Fruit fly (Drosophila melanogaster) whole organism, embryonic: ENCODE results near the gene Hsp83.

Experiments
- CG10366 ChIP-seq: fragments of 200-800 bp; sonication (Bioruptor generic); IDR thresholded peaks from 2 replicates; pipeline ENCODE4 v1.3.6; 2022; ENCODE audit warnings: missing biosample characterization, missing genetic modification characterization
- CG10431 ChIP-seq: fragments of 200-800 bp; sonication (Bioruptor generic); optimal IDR thresholded peaks from 3 replicates; lab custom pipeline; 2018; ENCODE audit warnings: missing biosample characterization, mild to moderate bottlenecking, missing genetic modification characterization
- CG10654 ChIP-seq: fragments of 200-800 bp; sonication (Bioruptor generic); optimal IDR thresholded peaks from 2 replicates; lab custom pipeline; 2016; ENCODE audit warnings: missing biosample characterization, missing genetic modification characterization
- CG11398 ChIP-seq: fragments of 200-800 bp; sonication (Bioruptor generic); optimal IDR thresholded peaks from 2 replicates; lab custom pipeline; 2016; ENCODE audit warnings: missing biosample characterization, missing genetic modification characterization
- CG12236 ChIP-seq: fragments of 200-800 bp; sonication (Bioruptor generic); optimal IDR thresholded peaks from 2 replicates; lab custom pipeline; 2016; ENCODE audit warnings: missing biosample characterization, missing genetic modification characterization
- CG12744 ChIP-seq: fragments of 200-800 bp; sonication (Bioruptor generic); optimal IDR thresholded peaks from 2 replicates; lab custom pipeline; 2016; ENCODE audit warnings: missing biosample characterization, missing genetic modification characterization
- CG12769 ChIP-seq: fragments of 200-800 bp; sonication (Bioruptor generic); optimal IDR thresholded peaks from 2 replicates; lab custom pipeline; 2019; ENCODE audit warnings: missing biosample characterization, mild to moderate bottlenecking, missing genetic modification characterization, moderate library complexity
- CG13296 ChIP-seq: fragments of 200-800 bp; sonication (Bioruptor generic); optimal IDR thresholded peaks from 3 replicates; lab custom pipeline; 2018; ENCODE audit warnings: missing biosample characterization, mild to moderate bottlenecking, missing genetic modification characterization
- CG13775 ChIP-seq: fragments of 200-800 bp; sonication (Bioruptor generic); optimal IDR thresholded peaks from 3 replicates; lab custom pipeline; 2017; ENCODE audit warnings: missing biosample characterization, mild to moderate bottlenecking, missing genetic modification characterization
- CG14965 ChIP-seq: fragments of 200-800 bp; sonication (Bioruptor generic); optimal IDR thresholded peaks from 2 replicates; lab custom pipeline; 2016; ENCODE audit warnings: missing biosample characterization, missing genetic modification characterization, borderline replicate concordance
- CG1603 ChIP-seq: fragments of 200-800 bp; sonication (Bioruptor generic); optimal IDR thresholded peaks from 2 replicates; lab custom pipeline; 2019; ENCODE audit warnings: missing biosample characterization, mild to moderate bottlenecking, missing genetic modification characterization, moderate library complexity
- CG16815 ChIP-seq: fragments of 200-800 bp; sonication (Bioruptor generic); optimal IDR thresholded peaks from 3 replicates; lab custom pipeline; 2017; ENCODE audit warnings: missing biosample characterization, mild to moderate bottlenecking, missing genetic modification characterization
- CG2129 ChIP-seq: fragments of 200-800 bp; sonication (Bioruptor generic); IDR thresholded peaks from 2 replicates; pipeline ENCODE4 v1.3.6; 2022; ENCODE audit warnings: missing biosample characterization, missing genetic modification characterization; ENCODE audit not compliant: partially characterized antibody
- CG31441 ChIP-seq: fragments of 200-800 bp; sonication (Bioruptor generic); IDR thresholded peaks from 2 replicates; pipeline ENCODE4 v1.3.6; 2022; ENCODE audit warnings: missing biosample characterization, missing genetic modification characterization
- CG3838 ChIP-seq: fragments of 200-800 bp; sonication (Bioruptor generic); optimal IDR thresholded peaks from 3 replicates; lab custom pipeline; 2016; ENCODE audit warnings: missing biosample characterization, missing genetic modification characterization
- CG5953 ChIP-seq: fragments of 200-800 bp; sonication (Bioruptor generic); IDR thresholded peaks from 2 replicates; pipeline ENCODE4 v1.3.6; 2022; ENCODE audit warnings: missing biosample characterization, missing genetic modification characterization
- CG7271 ChIP-seq: fragments of 200-800 bp; sonication (Bioruptor generic); optimal IDR thresholded peaks from 2 replicates; lab custom pipeline; 2018; ENCODE audit warnings: missing biosample characterization, mild to moderate bottlenecking, missing genetic modification characterization, moderate library complexity
- CG7928 ChIP-seq: fragments of 200-800 bp; sonication (Bioruptor generic); optimal IDR thresholded peaks from 2 replicates; lab custom pipeline; 2017; ENCODE audit warnings: missing biosample characterization, mild to moderate bottlenecking, missing genetic modification characterization
- CG8944 ChIP-seq: fragments of 200-800 bp; sonication (Bioruptor generic); optimal IDR thresholded peaks from 3 replicates; lab custom pipeline; 2016; ENCODE audit warnings: missing biosample characterization, missing genetic modification characterization
- CG9609 ChIP-seq: fragments of 200-800 bp; sonication (Bioruptor generic); optimal IDR thresholded peaks from 3 replicates; lab custom pipeline; 2016; ENCODE audit warnings: missing biosample characterization, missing genetic modification characterization
- Dip3 ChIP-seq: fragments of 200-800 bp; sonication (Bioruptor generic); optimal IDR thresholded peaks from 3 replicates; lab custom pipeline; 2016; ENCODE audit warnings: missing biosample characterization, missing genetic modification characterization
- Dref ChIP-seq: fragments of 200-800 bp; sonication (Bioruptor generic); IDR thresholded peaks from 2 replicates; pipeline ENCODE4 v1.3.6; 2022; ENCODE audit warnings: missing biosample characterization, missing genetic modification characterization
- Drgx ChIP-seq: fragments of 200-800 bp; sonication (Bioruptor generic); IDR thresholded peaks from 2 replicates; pipeline ENCODE4 v1.3.6; 2022; ENCODE audit warnings: missing biosample characterization, missing genetic modification characterization
- ERR ChIP-seq: fragments of 200-800 bp; sonication (Bioruptor generic); optimal IDR thresholded peaks from 2 replicates; lab custom pipeline; 2016; ENCODE audit warnings: missing biosample characterization, missing genetic modification characterization
- H15 ChIP-seq: fragments of 200-800 bp; sonication (Bioruptor generic); IDR thresholded peaks from 3 replicates; pipeline ENCODE4 v1.3.6; 2022; ENCODE audit warnings: missing biosample characterization, missing genetic modification characterization
- HLH4C ChIP-seq: fragments of 200-800 bp; sonication (Bioruptor generic); IDR thresholded peaks from 3 replicates; pipeline ENCODE4 v1.3.6; 2022; ENCODE audit warnings: missing biosample characterization, missing genetic modification characterization; ENCODE audit not compliant: partially characterized antibody
- HLHmδ ChIP-seq: fragments of 200-800 bp; sonication (Bioruptor generic); optimal IDR thresholded peaks from 2 replicates; lab custom pipeline; 2018; ENCODE audit warnings: missing biosample characterization, mild to moderate bottlenecking, missing genetic modification characterization, moderate library complexity
- Myb ChIP-seq: fragments of 200-800 bp; sonication (Bioruptor generic); optimal IDR thresholded peaks from 2 replicates; lab custom pipeline; 2016; ENCODE audit warnings: missing biosample characterization, missing genetic modification characterization
- Oli ChIP-seq: fragments of 200-800 bp; sonication (Bioruptor generic); optimal IDR thresholded peaks from 2 replicates; lab custom pipeline; 2018; ENCODE audit warnings: missing biosample characterization, mild to moderate bottlenecking, missing genetic modification characterization, moderate library complexity
- Side ChIP-seq: fragments of 200-800 bp; sonication (Bioruptor generic); optimal IDR thresholded peaks from 2 replicates; lab custom pipeline; 2016; ENCODE audit warnings: missing biosample characterization, missing genetic modification characterization
- Sin3A ChIP-seq: fragments of >200 bp; optimal IDR thresholded peaks from 2 replicates; lab custom pipeline; 2018
- al ChIP-seq: fragments of 200-800 bp; sonication (Bioruptor generic); IDR thresholded peaks from 2 replicates; pipeline ENCODE4 v1.3.6; 2022; ENCODE audit warnings: missing biosample characterization, missing genetic modification characterization
- az2 ChIP-seq: fragments of 200-800 bp; sonication (Bioruptor generic); optimal IDR thresholded peaks from 3 replicates; lab custom pipeline; 2016; ENCODE audit warnings: missing biosample characterization, missing genetic modification characterization
- chinmo ChIP-seq: fragments of 200-800 bp; sonication (Bioruptor generic); IDR thresholded peaks from 4 replicates; pipeline ENCODE4 v1.3.6; 2022; ENCODE audit warnings: missing biosample characterization, missing genetic modification characterization; ENCODE audit not compliant: partially characterized antibody
- crc ChIP-seq: fragments of 200-800 bp; sonication (Bioruptor generic); optimal IDR thresholded peaks from 2 replicates; lab custom pipeline; 2016; ENCODE audit warnings: missing biosample characterization, missing genetic modification characterization
- da ChIP-seq: fragments of 200-800 bp; sonication (Bioruptor generic); optimal IDR thresholded peaks from 2 replicates; lab custom pipeline; 2016; ENCODE audit warnings: missing biosample characterization, missing genetic modification characterization
- disco-r ChIP-seq: fragments of 200-800 bp; sonication (Bioruptor generic); optimal IDR thresholded peaks from 2 replicates; lab custom pipeline; 2016; ENCODE audit warnings: missing biosample characterization, missing genetic modification characterization
- dmrt11E ChIP-seq: fragments of 200-800 bp; sonication (Bioruptor generic); optimal IDR thresholded peaks from 3 replicates; lab custom pipeline; 2018; ENCODE audit warnings: missing biosample characterization, mild to moderate bottlenecking, missing genetic modification characterization, moderate library complexity
- her ChIP-seq: fragments of 200-800 bp; sonication (Bioruptor generic); optimal IDR thresholded peaks from 2 replicates; lab custom pipeline; 2016; ENCODE audit warnings: missing biosample characterization, missing genetic modification characterization
- inv ChIP-seq: fragments of 200-800 bp; sonication (Bioruptor generic); IDR thresholded peaks from 2 replicates; pipeline ENCODE4 v1.3.6; 2022; ENCODE audit warnings: missing biosample characterization, missing genetic modification characterization; ENCODE audit not compliant: partially characterized antibody
- ken ChIP-seq: fragments of 200-800 bp; sonication (Bioruptor generic); IDR thresholded peaks from 3 replicates; pipeline ENCODE4 v1.3.6; 2022; ENCODE audit warnings: missing biosample characterization, missing genetic modification characterization
- mld ChIP-seq: fragments of 200-800 bp; sonication (Bioruptor generic); IDR thresholded peaks from 3 replicates; pipeline ENCODE4 v1.3.6; 2022; ENCODE audit warnings: missing biosample characterization, missing genetic modification characterization; ENCODE audit not compliant: partially characterized antibody
- pnt ChIP-seq: fragments of 200-800 bp; sonication (Bioruptor generic); optimal IDR thresholded peaks from 3 replicates; lab custom pipeline; 2016; ENCODE audit warnings: missing biosample characterization, missing genetic modification characterization
- sens ChIP-seq: fragments of 200-800 bp; sonication (Bioruptor generic); peaks from one replicate; lab custom pipeline; 2016; ENCODE audit warnings: missing biosample characterization, missing genetic modification characterization
- sug ChIP-seq: fragments of 200-800 bp; optimal IDR thresholded peaks from 2 replicates; lab custom pipeline; 2019; ENCODE audit warnings: missing biosample characterization, mild to moderate bottlenecking, missing genetic modification characterization, moderate library complexity
- tgo ChIP-seq: fragments of 200-800 bp; sonication (Bioruptor generic); IDR thresholded peaks from 3 replicates; pipeline ENCODE4 v1.3.6; 2022; ENCODE audit warnings: missing biosample characterization, missing genetic modification characterization
- ttk ChIP-seq: fragments of 200-800 bp; sonication (Bioruptor generic); IDR thresholded peaks from 2 replicates; pipeline ENCODE4 v2.1.2; 2022; ENCODE audit warnings: missing biosample characterization, missing genetic modification characterization
- twi ChIP-seq: fragments of 200-800 bp; optimal IDR thresholded peaks from 2 replicates; lab custom pipeline; 2019; ENCODE audit warnings: missing biosample characterization, mild to moderate bottlenecking, missing genetic modification characterization, moderate library complexity
- unpg ChIP-seq: fragments of 200-800 bp; sonication (Bioruptor generic); optimal IDR thresholded peaks from 3 replicates; lab custom pipeline; 2018; ENCODE audit warnings: missing biosample characterization, mild to moderate bottlenecking, missing genetic modification characterization, moderate library complexity
- vvl ChIP-seq: fragments of 200-800 bp; sonication (Bioruptor generic); IDR thresholded peaks from 2 replicates; pipeline ENCODE4 v1.3.6; 2022; ENCODE audit warnings: missing biosample characterization, missing genetic modification characterization
- yki ChIP-seq: fragments of >200 bp; optimal IDR thresholded peaks from 3 replicates; lab custom pipeline; 2018

Gene Hsp83

dm6 chr3L:3178530-3179096 lies 14.2 kb upstream of the Hsp83 start, which contains the start of the genes MnM and Girdin (continued):
- TF ChIP-seq CG7271 (tag; lab: Kevin White, UChicago) (no peak), yki (lab: Kevin White, UChicago) (no peak), CG11398 (GFP tag; lab: Kevin White, UChicago) (no peak), Drgx (GFP tag; lab: Robert Waterston, UW) (no peak), Dref (GFP tag; lab: Robert Waterston, UW) (peak; percentile 68), crc (GFP tag; lab: Kevin White, UChicago) (peak; percentile 0), sug (no peak), Side (GFP tag; lab: Kevin White, UChicago) (peak; percentile 49), CG13296 (GFP tag; lab: Kevin White, UChicago) (no peak), inv (GFP tag; lab: Robert Waterston, UW) (peak; percentile 87), CG12744 (GFP tag; lab: Kevin White, UChicago) (peak; percentile 25), CG13775 (GFP tag; lab: Kevin White, UChicago) (peak; percentile 71), CG10366 (GFP tag; lab: Robert Waterston, UW) (peak; percentile 55), vvl (GFP tag; lab: Robert Waterston, UW) (peak; percentile 41; the same call in 1 of the 2 replicates), Oli (tag; lab: Kevin White, UChicago) (peak; percentile 27), CG14965 (peak; percentile 38), twi (tag; lab: Kevin White, UChicago) (peak; percentile 43), ERR (GFP tag; lab: Kevin White, UChicago) (peak; percentile 55), CG10654 (GFP tag; lab: Kevin White, UChicago) (peak; percentile 43), CG1603 (tag; lab: Kevin White, UChicago) (no peak), CG5953 (GFP tag; lab: Robert Waterston, UW) (no peak), CG3838 (GFP tag; lab: Kevin White, UChicago) (no peak), CG12236 (peak; percentile 1), CG10431 (GFP tag; lab: Kevin White, UChicago) (no peak), HLHmδ (GFP tag; lab: Kevin White, UChicago) (no peak), Myb (GFP tag; lab: Kevin White, UChicago) (peak; percentile 89), ttk (GFP tag; lab: Robert Waterston, UW) (no peak), disco-r (GFP tag; lab: Kevin White, UChicago) (peak; percentile 44), CG9609 (peak; percentile 79), CG8944 (GFP tag; lab: Kevin White, UChicago) (peak; percentile 66), da (peak; percentile 28), dmrt11E (tag; lab: Kevin White, UChicago) (peak; percentile 38), sens (peak; percentile 71), chinmo (GFP tag; lab: Robert Waterston, UW) (0 out of 4 replicates have a peak, but pooled peaks have one; percentile 4), CG2129 (peak; percentile 41), al (peak; percentile 44; the same call in 1 of the 2 replicates), tgo (GFP tag; lab: Robert Waterston, UW) (peak; percentile 21; the same call in 1 of the 3 replicates), CG31441 (GFP tag; lab: Robert Waterston, UW) (no peak), H15 (no peak), az2 (peak; percentile 56), Dip3 (GFP tag; lab: Kevin White, UChicago) (peak; percentile 73), CG12769 (peak; percentile 80), CG7928 (GFP tag; lab: Kevin White, UChicago) (peak; percentile 25), mld (GFP tag; lab: Robert Waterston, UW) (peak; percentile 60; the same call in 1 of the 3 replicates), pnt (peak; percentile 70), HLH4C (GFP tag; lab: Robert Waterston, UW) (peak; percentile 88), CG16815 (GFP tag; lab: Kevin White, UChicago) (peak; percentile 4), her (GFP tag; lab: Kevin White, UChicago) (peak; percentile 75), unpg (no peak), Sin3A (lab: Kevin White, UChicago) (peak; percentile 99), ken (GFP tag; lab: Robert Waterston, UW) (0 out of 3 replicates have a peak, but pooled peaks have one; percentile 31)
